Fruit fly (Drosophila melanogaster) whole organism, embryonic: ENCODE data around the gene CG15044.

Experiments used
- Abd-B ChIP-seq: fragments of 200-800 bp; sonication (Bioruptor generic); optimal IDR thresholded peaks from 2 replicates; lab custom pipeline; 2018; ENCODE audit warnings: missing biosample characterization, mild to moderate bottlenecking, missing genetic modification characterization, moderate library complexity
- Antp ChIP-seq: fragments of 200-800 bp; sonication (Bioruptor generic); optimal IDR thresholded peaks from 3 replicates; lab custom pipeline; 2016; ENCODE audit warnings: missing biosample characterization, missing genetic modification characterization
- CG10654 ChIP-seq: fragments of 200-800 bp; sonication (Bioruptor generic); optimal IDR thresholded peaks from 2 replicates; lab custom pipeline; 2016; ENCODE audit warnings: missing biosample characterization, missing genetic modification characterization
- CG11247 ChIP-seq: fragments of 200-800 bp; sonication (Bioruptor generic); IDR thresholded peaks from 2 replicates; pipeline ENCODE4 v1.3.6; 2022; ENCODE audit warnings: missing biosample characterization, missing genetic modification characterization
- CG12155 ChIP-seq: fragments of 200-800 bp; sonication (Bioruptor generic); optimal IDR thresholded peaks from 3 replicates; lab custom pipeline; 2016; ENCODE audit warnings: missing biosample characterization, missing genetic modification characterization
- CG12659 ChIP-seq: fragments of 200-800 bp; sonication (Bioruptor generic); optimal IDR thresholded peaks from 3 replicates; lab custom pipeline; 2017; ENCODE audit warnings: mild to moderate bottlenecking, missing biosample characterization, missing genetic modification reagents, missing genetic modification characterization
- CG12942 ChIP-seq: fragments of 200-800 bp; sonication (Bioruptor generic); optimal IDR thresholded peaks from 3 replicates; lab custom pipeline; 2016; ENCODE audit warnings: missing biosample characterization, missing genetic modification characterization
- CG14014 ChIP-seq: fragments of 200-800 bp; sonication (Bioruptor generic); IDR thresholded peaks from 2 replicates; pipeline ENCODE4 v1.3.6; 2022; ENCODE audit warnings: missing biosample characterization, missing genetic modification characterization
- CG14710 ChIP-seq: fragments of 200-800 bp; sonication (Bioruptor generic); optimal IDR thresholded peaks from 3 replicates; lab custom pipeline; 2019; ENCODE audit warnings: missing biosample characterization, mild to moderate bottlenecking, missing genetic modification characterization, moderate library complexity
- CG15269 ChIP-seq: fragments of 200-800 bp; sonication (Bioruptor generic); optimal IDR thresholded peaks from 2 replicates; lab custom pipeline; 2018; ENCODE audit warnings: missing biosample characterization, mild to moderate bottlenecking, missing genetic modification characterization, moderate library complexity
- CG15601 ChIP-seq: fragments of 200-800 bp; sonication (Bioruptor generic); optimal IDR thresholded peaks from 3 replicates; lab custom pipeline; 2019; ENCODE audit warnings: missing biosample characterization, mild to moderate bottlenecking, missing genetic modification characterization, moderate library complexity
- CG16815 ChIP-seq: fragments of 200-800 bp; sonication (Bioruptor generic); optimal IDR thresholded peaks from 3 replicates; lab custom pipeline; 2017; ENCODE audit warnings: missing biosample characterization, mild to moderate bottlenecking, missing genetic modification characterization
- CG18262 ChIP-seq: fragments of 200-800 bp; optimal IDR thresholded peaks from 3 replicates; lab custom pipeline; 2019; ENCODE audit warnings: missing biosample characterization, mild to moderate bottlenecking, missing genetic modification characterization, moderate library complexity
- CG32772 ChIP-seq: fragments of 200-800 bp; sonication (Bioruptor generic); IDR thresholded peaks from 2 replicates; pipeline ENCODE4 v1.3.6; 2022; ENCODE audit warnings: missing biosample characterization, missing genetic modification characterization
- CG3407 ChIP-seq: fragments of 200-800 bp; sonication (Bioruptor generic); optimal IDR thresholded peaks from 2 replicates; lab custom pipeline; 2018; ENCODE audit warnings: missing biosample characterization, mild to moderate bottlenecking, missing genetic modification characterization
- CG3726 ChIP-seq: fragments of 200-800 bp; sonication (Bioruptor generic); IDR thresholded peaks from 3 replicates; pipeline ENCODE4, ENCODE4 v1.3.6; 2022; ENCODE audit warnings: missing biosample characterization, missing genetic modification characterization
- CG3847 ChIP-seq: fragments of 200-800 bp; sonication (Bioruptor generic); IDR thresholded peaks from 2 replicates; pipeline ENCODE4 v1.3.6; 2022; ENCODE audit warnings: missing biosample characterization, missing genetic modification characterization
- CG4328 ChIP-seq: fragments of 200-800 bp; sonication (Bioruptor generic); optimal IDR thresholded peaks from 3 replicates; lab custom pipeline; 2017; ENCODE audit warnings: missing biosample characterization, missing genetic modification reagents, missing genetic modification characterization
- CG43689 ChIP-seq: fragments of 200-800 bp; sonication (Bioruptor generic); IDR thresholded peaks from 2 replicates; pipeline ENCODE4 v1.3.6; 2022; ENCODE audit warnings: missing biosample characterization, missing genetic modification characterization
- CG5245 ChIP-seq: fragments of 200-800 bp; sonication (Bioruptor generic); optimal IDR thresholded peaks from 3 replicates; lab custom pipeline; 2016; ENCODE audit warnings: missing biosample characterization, missing genetic modification characterization
- CG6765 ChIP-seq: fragments of 200-800 bp; sonication (Bioruptor generic); optimal IDR thresholded peaks from 3 replicates; lab custom pipeline; 2017; ENCODE audit warnings: missing biosample characterization, mild to moderate bottlenecking, missing genetic modification characterization
- CG7372 ChIP-seq: fragments of 200-800 bp; sonication (Bioruptor generic); IDR thresholded peaks from 2 replicates; pipeline ENCODE4 v1.3.6; 2022; ENCODE audit warnings: missing biosample characterization, missing genetic modification characterization
- CG7839 ChIP-seq: fragments of 200-800 bp; sonication (Bioruptor generic); optimal IDR thresholded peaks from 3 replicates; lab custom pipeline; 2018; ENCODE audit warnings: missing biosample characterization, mild to moderate bottlenecking, missing genetic modification characterization, moderate library complexity
- CG8388 ChIP-seq: fragments of 200-800 bp; sonication (Bioruptor generic); optimal IDR thresholded peaks from 2 replicates; lab custom pipeline; 2019; ENCODE audit warnings: missing biosample characterization, mild to moderate bottlenecking, missing genetic modification characterization, moderate library complexity
- D19B ChIP-seq: fragments of 200-800 bp; sonication (Bioruptor generic); optimal IDR thresholded peaks from 2 replicates; lab custom pipeline; 2017; ENCODE audit warnings: missing biosample characterization, mild to moderate bottlenecking, missing genetic modification characterization
- Dad ChIP-seq: fragments of 200-800 bp; sonication (Bioruptor generic); optimal IDR thresholded peaks from 3 replicates; lab custom pipeline; 2016; ENCODE audit warnings: missing biosample characterization, missing genetic modification characterization
- Dbx ChIP-seq: fragments of 200-800 bp; sonication (Bioruptor generic); IDR thresholded peaks from 3 replicates; pipeline ENCODE4 v1.3.6; 2022; ENCODE audit warnings: missing biosample characterization, missing genetic modification characterization
- Eip74EF ChIP-seq, 2 experiments: fragments of 200-800 bp in 1 of 2; fragments of >200 bp in 1 of 2; sonication (Bioruptor generic) in 1 of 2; optimal IDR thresholded peaks; 2 replicates each; lab custom pipeline; 2017 to 2019; ENCODE audit warnings: missing biosample characterization in 2 of 2, missing genetic modification characterization in 2 of 2, mild to moderate bottlenecking in 1 of 2, moderate library complexity in 1 of 2
- Hr51 ChIP-seq, 2 experiments: fragments of 200-800 bp; sonication (Bioruptor generic); optimal IDR thresholded peaks; 2 replicates in 1 of 2; 3 replicates in 1 of 2; lab custom pipeline; 2016 to 2018; ENCODE audit warnings: missing biosample characterization in 2 of 2, missing genetic modification characterization in 2 of 2, mild to moderate bottlenecking in 1 of 2, moderate library complexity in 1 of 2
- Hr78 ChIP-seq, 2 experiments: fragments of 200-800 bp in 1 of 2; fragments of >200 bp in 1 of 2; sonication (Bioruptor generic) in 1 of 2; optimal IDR thresholded peaks; 2 replicates each; lab custom pipeline; 2017 to 2019; ENCODE audit warnings: missing biosample characterization in 2 of 2, missing genetic modification characterization in 2 of 2, mild to moderate bottlenecking in 1 of 2, moderate library complexity in 1 of 2
- Max ChIP-seq: fragments of 200-800 bp; sonication (Bioruptor generic); optimal IDR thresholded peaks from 2 replicates; lab custom pipeline; 2016; ENCODE audit warnings: missing biosample characterization, mild to moderate bottlenecking, missing genetic modification characterization
- Med ChIP-seq: fragments of 200-800 bp; sonication (Bioruptor generic); peaks from one replicate; lab custom pipeline; 2016; ENCODE audit warnings: missing biosample characterization, missing genetic modification characterization, mild to moderate bottlenecking, inconsistent platforms, moderate library complexity
- Meics ChIP-seq: fragments of 200-800 bp; sonication (Bioruptor generic); optimal IDR thresholded peaks from 2 replicates; lab custom pipeline; 2017; ENCODE audit warnings: missing biosample characterization, mild to moderate bottlenecking, missing genetic modification characterization
- PHDP ChIP-seq: fragments of 200-800 bp; sonication (Bioruptor generic); optimal IDR thresholded peaks from 3 replicates; lab custom pipeline; 2018; ENCODE audit warnings: missing biosample characterization, mild to moderate bottlenecking, missing genetic modification characterization, moderate library complexity
- Sox100B ChIP-seq: fragments of 200-800 bp; sonication (Bioruptor generic); optimal IDR thresholded peaks from 3 replicates; lab custom pipeline; 2018; ENCODE audit warnings: missing biosample characterization, mild to moderate bottlenecking, missing genetic modification characterization
- az2 ChIP-seq: fragments of 200-800 bp; sonication (Bioruptor generic); optimal IDR thresholded peaks from 3 replicates; lab custom pipeline; 2016; ENCODE audit warnings: missing biosample characterization, missing genetic modification characterization
- bsh ChIP-seq, 2 experiments: fragments of 200-800 bp; sonication (Bioruptor generic); optimal IDR thresholded peaks; 2 replicates each; lab custom pipeline; 2017 to 2018; ENCODE audit warnings: mild to moderate bottlenecking in 2 of 2, missing biosample characterization in 2 of 2, missing genetic modification characterization in 2 of 2, moderate library complexity in 1 of 2
- corto ChIP-seq: fragments of 200-800 bp; sonication (Bioruptor generic); optimal IDR thresholded peaks from 2 replicates; lab custom pipeline; 2016; ENCODE audit warnings: missing biosample characterization, mild to moderate bottlenecking, missing genetic modification characterization, moderate library complexity
- disco-r ChIP-seq: fragments of 200-800 bp; sonication (Bioruptor generic); optimal IDR thresholded peaks from 2 replicates; lab custom pipeline; 2016; ENCODE audit warnings: missing biosample characterization, missing genetic modification characterization
- dmrt11E ChIP-seq: fragments of 200-800 bp; sonication (Bioruptor generic); optimal IDR thresholded peaks from 3 replicates; lab custom pipeline; 2018; ENCODE audit warnings: missing biosample characterization, mild to moderate bottlenecking, missing genetic modification characterization, moderate library complexity
- gem ChIP-seq: fragments of 200-800 bp; sonication (Bioruptor generic); optimal IDR thresholded peaks from 2 replicates; lab custom pipeline; 2019; ENCODE audit warnings: missing biosample characterization, mild to moderate bottlenecking, missing genetic modification characterization, moderate library complexity
- ham ChIP-seq: fragments of 200-800 bp; sonication (Bioruptor generic); IDR thresholded peaks from 2 replicates; pipeline ENCODE4 v1.3.6; 2022; ENCODE audit warnings: missing biosample characterization, missing genetic modification characterization
- nmo ChIP-seq: fragments of 200-800 bp; sonication (Bioruptor generic); optimal IDR thresholded peaks from 2 replicates; lab custom pipeline; 2018; ENCODE audit warnings: missing biosample characterization, mild to moderate bottlenecking, missing genetic modification characterization, moderate library complexity
- pb ChIP-seq: fragments of 200-800 bp; sonication (Bioruptor generic); optimal IDR thresholded peaks from 3 replicates; lab custom pipeline; 2016; ENCODE audit warnings: missing biosample characterization, missing genetic modification characterization
- ro ChIP-seq: fragments of 200-800 bp; sonication (Bioruptor generic); IDR thresholded peaks from 2 replicates; pipeline ENCODE4 v1.3.6; 2022; ENCODE audit warnings: missing biosample characterization, missing genetic modification characterization
- sens ChIP-seq: fragments of 200-800 bp; sonication (Bioruptor generic); peaks from one replicate; lab custom pipeline; 2016; ENCODE audit warnings: missing biosample characterization, missing genetic modification characterization
- sr ChIP-seq: fragments of 200-800 bp; sonication (Bioruptor generic); IDR thresholded peaks from 3 replicates; pipeline ENCODE4 v1.3.6; 2022; ENCODE audit warnings: missing biosample characterization, missing genetic modification characterization
- twi ChIP-seq: fragments of 200-800 bp; optimal IDR thresholded peaks from 2 replicates; lab custom pipeline; 2019; ENCODE audit warnings: missing biosample characterization, mild to moderate bottlenecking, missing genetic modification characterization, moderate library complexity
- unpg ChIP-seq: fragments of 200-800 bp; sonication (Bioruptor generic); optimal IDR thresholded peaks from 3 replicates; lab custom pipeline; 2018; ENCODE audit warnings: missing biosample characterization, mild to moderate bottlenecking, missing genetic modification characterization, moderate library complexity
- zen ChIP-seq: fragments of 200-800 bp; sonication (Bioruptor generic); optimal IDR thresholded peaks from 3 replicates; lab custom pipeline; 2018; ENCODE audit warnings: missing biosample characterization, mild to moderate bottlenecking, missing genetic modification characterization, moderate library complexity

CG15044 gene

DNA sequence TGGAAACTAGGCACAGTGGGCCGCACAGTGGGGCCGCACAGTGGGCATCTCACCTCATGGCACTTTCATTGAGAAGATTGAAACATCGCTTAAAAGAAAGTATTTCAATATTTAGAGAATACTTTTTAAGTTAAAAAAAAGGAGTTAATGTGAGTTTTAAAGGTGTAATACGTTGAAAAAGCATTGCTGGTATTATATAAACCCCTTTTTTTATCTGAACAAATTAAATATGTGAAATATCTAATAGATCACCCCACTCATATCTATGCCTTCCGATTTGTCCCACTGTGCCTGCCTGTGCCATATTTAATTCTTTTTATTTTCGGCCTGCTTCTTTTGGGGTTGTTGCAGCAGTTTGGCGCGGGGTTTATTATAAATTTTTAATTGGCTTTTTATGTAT lies 41.5 kb upstream of the CG15044 start (continued):
- 0 out of 2 replicates have a peak, but pooled peaks have one; percentile 29 for TF ChIP-seq ro (GFP tag; lab: Robert Waterston, UW)
- peak in 1 of 2 experiments; percentile 70 for TF ChIP-seq bsh (GFP tag; optimal IDR thresholded peaks at IDR 0.05; lab: Kevin White, UChicago)
- peak; percentile 80 for TF ChIP-seq Med (GFP tag; lab: Kevin White, UChicago)
- 0 out of 2 replicates have a peak, but pooled peaks have one; percentile 18 for TF ChIP-seq CG3847 (GFP tag; lab: Robert Waterston, UW)
- TF ChIP-seq Hr78 (GFP tag; optimal IDR thresholded peaks at IDR 0.05; lab: Kevin White, UChicago) = no peak
- TF ChIP-seq ham (GFP tag; lab: Robert Waterston, UW) = no peak
- peak; percentile 7 for TF ChIP-seq corto (GFP tag; lab: Kevin White, UChicago)
- peak; percentile 62 for TF ChIP-seq dmrt11E (tag; lab: Kevin White, UChicago)
- TF ChIP-seq sr (GFP tag; lab: Robert Waterston, UW) = no peak
- TF ChIP-seq CG15601 = no peak
- TF ChIP-seq Max (GFP tag; lab: Kevin White, UChicago) = no peak
- no peak for TF ChIP-seq CG11247 (GFP tag; lab: Robert Waterston, UW)
- peak; percentile 3 for TF ChIP-seq Dad (GFP tag; lab: Kevin White, UChicago)
- TF ChIP-seq nmo (GFP tag; lab: Kevin White, UChicago) = peak; percentile 44
- TF ChIP-seq Abd-B (GFP tag; lab: Kevin White, UChicago) = peak; percentile 75
- peak; percentile 70 for TF ChIP-seq gem (tag; lab: Kevin White, UChicago)
- TF ChIP-seq az2 (GFP tag; lab: Kevin White, UChicago) = peak; percentile 13
- no peak for TF ChIP-seq D19B (GFP tag; lab: Kevin White, UChicago)
- peak; percentile 8 for TF ChIP-seq twi (tag; lab: Kevin White, UChicago)
- no peak for TF ChIP-seq CG10654 (GFP tag; lab: Kevin White, UChicago)
- TF ChIP-seq CG6765 (GFP tag; lab: Kevin White, UChicago) = no peak
- no peak for TF ChIP-seq CG14014 (GFP tag; lab: Robert Waterston, UW)
- peak; percentile 4 for TF ChIP-seq Sox100B
- peak; percentile 46 for TF ChIP-seq PHDP (tag; lab: Kevin White, UChicago)
- TF ChIP-seq disco-r (GFP tag; lab: Kevin White, UChicago) = no peak
- peak; percentile 89 for TF ChIP-seq sens (GFP tag; lab: Kevin White, UChicago)
- peak; percentile 13 for TF ChIP-seq CG16815 (GFP tag; lab: Kevin White, UChicago)
- TF ChIP-seq Eip74EF (GFP tag; optimal IDR thresholded peaks at IDR 0.05; lab: Kevin White, UChicago) = peak in 1 of 2 experiments; percentile 61
- TF ChIP-seq unpg = peak; percentile 34
- no peak for TF ChIP-seq CG32772 (GFP tag; lab: Robert Waterston, UW)
- TF ChIP-seq CG8388 (GFP tag; lab: Kevin White, UChicago) = peak; percentile 52
- peak; percentile 0 for TF ChIP-seq CG12659 (GFP tag; lab: Kevin White, UChicago)
- TF ChIP-seq CG3726 (GFP tag; lab: Robert Waterston, UW) = 0 out of 3 replicates have a peak, but pooled peaks have one; percentile 27
- peak; percentile 14 for TF ChIP-seq CG14710 (tag; lab: Kevin White, UChicago)
- peak; percentile 44 for TF ChIP-seq CG3407 (GFP tag; lab: Kevin White, UChicago)
- peak in 1 of 2 experiments; percentile 45 for TF ChIP-seq Hr51 (GFP tag; optimal IDR thresholded peaks at IDR 0.05; lab: Kevin White, UChicago)
- TF ChIP-seq Dbx (GFP tag; lab: Robert Waterston, UW) = no peak
- no peak for TF ChIP-seq CG12942
- no peak for TF ChIP-seq CG12155
- TF ChIP-seq CG18262 = peak; percentile 55
- TF ChIP-seq CG43689 (GFP tag; lab: Robert Waterston, UW) = no peak
- TF ChIP-seq Antp (GFP tag; lab: Kevin White, UChicago) = no peak
- peak; percentile 24 for TF ChIP-seq pb (GFP tag; lab: Kevin White, UChicago)
- TF ChIP-seq CG15269 (tag; lab: Kevin White, UChicago) = no peak
- no peak for TF ChIP-seq zen
- TF ChIP-seq CG4328 (GFP tag; lab: Kevin White, UChicago) = no peak
- TF ChIP-seq CG7372 (GFP tag; lab: Robert Waterston, UW) = no peak
- TF ChIP-seq CG7839 (tag; lab: Kevin White, UChicago) = peak; percentile 59
- TF ChIP-seq Meics (GFP tag; lab: Kevin White, UChicago) = no peak
- no peak for TF ChIP-seq CG5245 (GFP tag; lab: Kevin White, UChicago)
